Worm (Caenorhabditis elegans) whole organism, L3 larva: ENCODE results near the gene F21A3.11.

ENCODE experiments used
- ama-1 ChIP-seq: fragments of 150-350 bp; optimal IDR thresholded peaks from 2 replicates; lab custom pipeline; 2018
- ceh-82 ChIP-seq: fragments of 150-350 bp; optimal IDR thresholded peaks from 2 replicates; lab custom pipeline; 2014; ENCODE audit warnings: missing biosample characterization, missing genetic modification characterization
- elt-3 ChIP-seq, 3 experiments: fragments of 150-350 bp in 1 of 3; sonication (generic microtip) in 2 of 3; optimal IDR thresholded peaks; 2 replicates in 2 of 3; 4 replicates in 1 of 3; lab custom pipeline; 2014 to 2017; ENCODE audit warnings: missing biosample characterization in 3 of 3, missing genetic modification characterization in 3 of 3
- lsy-12 ChIP-seq: sonication (generic microtip); optimal IDR thresholded peaks from 2 replicates; lab custom pipeline; 2016; ENCODE audit warnings: mild to moderate bottlenecking, missing genetic modification characterization, missing compliant biosample characterization
- pha-4 ChIP-seq: fragments of 150-350 bp; optimal IDR thresholded peaks from 2 replicates; lab custom pipeline; 2014; ENCODE audit warnings: missing biosample characterization, missing genetic modification reagents, missing genetic modification characterization
- unc-39 ChIP-seq: sonication (generic microtip); optimal IDR thresholded peaks from 4 replicates; lab custom pipeline; 2017; ENCODE audit warnings: missing biosample characterization, missing genetic modification characterization
- ztf-4 ChIP-seq: fragments of 150-350 bp; optimal IDR thresholded peaks from 2 replicates; lab custom pipeline; 2014; ENCODE audit warnings: missing biosample characterization, missing genetic modification characterization

DNA sequence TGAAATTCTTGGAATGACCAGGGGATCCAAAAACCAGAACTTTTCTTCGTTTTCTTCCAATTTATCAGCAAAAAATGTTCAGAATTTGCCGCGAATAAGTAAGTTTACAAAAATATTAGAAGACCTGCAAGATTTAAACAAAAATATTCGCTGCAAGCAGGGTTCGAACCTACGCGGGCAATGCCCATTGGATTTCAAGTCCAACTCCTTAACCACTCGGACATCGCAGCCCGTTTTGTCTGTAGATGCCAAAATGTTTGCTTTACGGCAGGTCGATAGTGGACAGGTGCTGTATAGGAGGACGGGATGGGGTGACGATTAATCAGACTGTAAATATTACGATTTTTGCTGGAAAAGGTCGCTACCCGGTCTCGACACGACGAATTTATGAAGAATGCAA lies 14.7 kb upstream of the F21A3.11 start:
- no peak for TF ChIP-seq lsy-12
- no peak for TF ChIP-seq ceh-82
- no peak for TF ChIP-seq ama-1 (lab: Kevin White, UChicago)
- no peak for TF ChIP-seq elt-3 (tag; optimal IDR thresholded peaks at IDR 0.05; lab: Kevin White, UChicago)
- TF ChIP-seq ztf-4 (tag; lab: Kevin White, UChicago) = no peak
- no peak for TF ChIP-seq unc-39 (tag; lab: Kevin White, UChicago)
- no peak for TF ChIP-seq pha-4 (tag; lab: Kevin White, UChicago)
